Fruit fly (Drosophila melanogaster) whole organism, embryonic: ENCODE measurements around the gene TTLL4A.

Experiments
- Adf1 ChIP-seq: fragments of 200-800 bp; sonication (Bioruptor generic); IDR thresholded peaks from 2 replicates; pipeline ENCODE4 v1.3.6; 2022; ENCODE audit warnings: missing biosample characterization, missing genetic modification characterization
- Atf3 ChIP-seq: fragments of 200-800 bp; sonication (Bioruptor generic); optimal IDR thresholded peaks from 3 replicates; lab custom pipeline; 2016; ENCODE audit warnings: missing biosample characterization, missing genetic modification characterization
- BEAF-32 ChIP-seq: fragments of 200-800 bp; sonication (Bioruptor generic); optimal IDR thresholded peaks from 3 replicates; lab custom pipeline; 2017; ENCODE audit warnings: missing biosample characterization, missing genetic modification characterization, mild to moderate bottlenecking, moderate library complexity, missing genetic modification reagents
- Bdp1 ChIP-seq: fragments of 200-800 bp; sonication (Bioruptor generic); optimal IDR thresholded peaks from 3 replicates; lab custom pipeline; 2016; ENCODE audit warnings: missing biosample characterization, missing genetic modification characterization
- Blimp-1 ChIP-seq: fragments of 200-800 bp; sonication (Bioruptor generic); optimal IDR thresholded peaks from 3 replicates; lab custom pipeline; 2018; ENCODE audit warnings: missing biosample characterization, missing genetic modification characterization, mild to moderate bottlenecking, moderate library complexity, missing genetic modification reagents
- BtbVII ChIP-seq: fragments of 200-800 bp; sonication (Bioruptor generic); optimal IDR thresholded peaks from 3 replicates; lab custom pipeline; 2017; ENCODE audit warnings: missing biosample characterization, mild to moderate bottlenecking, missing genetic modification characterization
- CG10462 ChIP-seq: fragments of 200-800 bp; sonication (Bioruptor generic); optimal IDR thresholded peaks from 2 replicates; lab custom pipeline; 2016; ENCODE audit warnings: missing biosample characterization, missing genetic modification characterization
- CG13296 ChIP-seq: fragments of 200-800 bp; sonication (Bioruptor generic); optimal IDR thresholded peaks from 3 replicates; lab custom pipeline; 2018; ENCODE audit warnings: missing biosample characterization, mild to moderate bottlenecking, missing genetic modification characterization
- CG13775 ChIP-seq: fragments of 200-800 bp; sonication (Bioruptor generic); optimal IDR thresholded peaks from 3 replicates; lab custom pipeline; 2017; ENCODE audit warnings: missing biosample characterization, mild to moderate bottlenecking, missing genetic modification characterization
- CG15479 ChIP-seq: fragments of 200-800 bp; sonication (Bioruptor generic); optimal IDR thresholded peaks from 3 replicates; lab custom pipeline; 2019; ENCODE audit warnings: missing biosample characterization, mild to moderate bottlenecking, missing genetic modification characterization, moderate library complexity
- CG18476 ChIP-seq: fragments of 200-800 bp; sonication (Bioruptor generic); optimal IDR thresholded peaks from 2 replicates; lab custom pipeline; 2016; ENCODE audit warnings: missing biosample characterization, mild to moderate bottlenecking, missing genetic modification characterization
- CG3407 ChIP-seq: fragments of 200-800 bp; sonication (Bioruptor generic); optimal IDR thresholded peaks from 2 replicates; lab custom pipeline; 2018; ENCODE audit warnings: missing biosample characterization, mild to moderate bottlenecking, missing genetic modification characterization
- CG6765 ChIP-seq: fragments of 200-800 bp; sonication (Bioruptor generic); optimal IDR thresholded peaks from 3 replicates; lab custom pipeline; 2017; ENCODE audit warnings: missing biosample characterization, mild to moderate bottlenecking, missing genetic modification characterization
- CG7928 ChIP-seq: fragments of 200-800 bp; sonication (Bioruptor generic); optimal IDR thresholded peaks from 2 replicates; lab custom pipeline; 2017; ENCODE audit warnings: missing biosample characterization, mild to moderate bottlenecking, missing genetic modification characterization
- CrebB ChIP-seq: fragments of 200-800 bp; sonication (Bioruptor generic); optimal IDR thresholded peaks from 3 replicates; lab custom pipeline; 2018; ENCODE audit warnings: missing biosample characterization, mild to moderate bottlenecking, missing genetic modification characterization
- D ChIP-seq, 2 experiments: fragments of 200-800 bp in 1 of 2; fragments of >200 bp in 1 of 2; sonication (Bioruptor generic) in 1 of 2; optimal IDR thresholded peaks; 2 replicates in 1 of 2; 3 replicates in 1 of 2; lab custom pipeline; 2017; ENCODE audit warnings: mild to moderate bottlenecking in 1 of 2, missing biosample characterization in 1 of 2, missing genetic modification characterization in 1 of 2, missing genetic modification reagents in 1 of 2
- Dip3 ChIP-seq: fragments of 200-800 bp; sonication (Bioruptor generic); optimal IDR thresholded peaks from 3 replicates; lab custom pipeline; 2016; ENCODE audit warnings: missing biosample characterization, missing genetic modification characterization
- Dll ChIP-seq: fragments of 200-800 bp; sonication (Bioruptor generic); IDR thresholded peaks from 4 replicates; pipeline ENCODE4 v1.3.6; 2022; ENCODE audit warnings: missing biosample characterization, missing genetic modification characterization; ENCODE audit not compliant: partially characterized antibody
- E2f1 ChIP-seq: fragments of 200-800 bp; sonication (Bioruptor generic); IDR thresholded peaks from 2 replicates; pipeline ENCODE4 v1.3.6; 2022; ENCODE audit warnings: missing biosample characterization, missing genetic modification characterization
- Elba2 ChIP-seq: fragments of 200-800 bp; sonication (Bioruptor generic); optimal IDR thresholded peaks from 3 replicates; lab custom pipeline; 2016; ENCODE audit warnings: missing biosample characterization, missing genetic modification characterization
- HLH4C ChIP-seq: fragments of 200-800 bp; sonication (Bioruptor generic); IDR thresholded peaks from 3 replicates; pipeline ENCODE4 v1.3.6; 2022; ENCODE audit warnings: missing biosample characterization, missing genetic modification characterization; ENCODE audit not compliant: partially characterized antibody
- Hey ChIP-seq: fragments of 200-800 bp; sonication (Bioruptor generic); optimal IDR thresholded peaks from 3 replicates; lab custom pipeline; 2018; ENCODE audit warnings: missing biosample characterization, mild to moderate bottlenecking, missing genetic modification characterization
- HmgD ChIP-seq: fragments of 200-800 bp; sonication (Bioruptor generic); optimal IDR thresholded peaks from 3 replicates; lab custom pipeline; 2016; ENCODE audit warnings: missing biosample characterization, missing genetic modification characterization
- Lhr ChIP-seq: fragments of 200-800 bp; sonication (Bioruptor generic); optimal IDR thresholded peaks from 3 replicates; lab custom pipeline; 2017; ENCODE audit warnings: mild to moderate bottlenecking, missing biosample characterization, missing genetic modification reagents, missing genetic modification characterization
- MESR4 ChIP-seq: fragments of 200-800 bp; sonication (Bioruptor generic); optimal IDR thresholded peaks from 2 replicates; lab custom pipeline; 2018; ENCODE audit warnings: missing biosample characterization, mild to moderate bottlenecking, missing genetic modification characterization, moderate library complexity
- Mad ChIP-seq: fragments of 200-800 bp; sonication (Bioruptor generic); optimal IDR thresholded peaks from 2 replicates; lab custom pipeline; 2016; ENCODE audit warnings: missing biosample characterization, missing genetic modification characterization
- NC2β ChIP-seq: fragments of 200-800 bp; sonication (Bioruptor generic); optimal IDR thresholded peaks from 2 replicates; lab custom pipeline; 2016; ENCODE audit warnings: missing biosample characterization, missing genetic modification characterization
- Scr ChIP-seq: fragments of 200-800 bp; sonication (Bioruptor generic); IDR thresholded peaks from 2 replicates; pipeline ENCODE4 v1.3.6; 2022; ENCODE audit warnings: missing biosample characterization, missing genetic modification characterization; ENCODE audit not compliant: partially characterized antibody
- Trl ChIP-seq, 3 experiments: fragments of >200 bp in 2 of 3; fragments of 200-800 bp in 1 of 3; sonication (Bioruptor generic) in 1 of 3; optimal IDR thresholded peaks; 2 replicates in 1 of 3; 3 replicates in 2 of 3; lab custom pipeline; 2016 to 2017; ENCODE audit warnings: missing biosample characterization in 1 of 3, missing genetic modification characterization in 1 of 3
- Usf ChIP-seq: fragments of 200-800 bp; sonication (Bioruptor generic); optimal IDR thresholded peaks from 2 replicates; lab custom pipeline; 2017; ENCODE audit warnings: missing genotype, missing biosample characterization, missing genetic modification characterization
- cg ChIP-seq: fragments of 200-800 bp; sonication (Bioruptor generic); optimal IDR thresholded peaks from 3 replicates; lab custom pipeline; 2019; ENCODE audit warnings: missing biosample characterization, mild to moderate bottlenecking, missing genetic modification characterization, moderate library complexity
- ci ChIP-seq: fragments of 200-800 bp; sonication (Bioruptor generic); IDR thresholded peaks from 3 replicates; pipeline ENCODE4 v1.3.6; 2022; ENCODE audit warnings: missing biosample characterization, missing genetic modification characterization
- eve ChIP-seq, 2 experiments: fragments of >200 bp; optimal IDR thresholded peaks; 2 replicates each; lab custom pipeline; 2017; ENCODE audit warnings: missing biosample characterization in 2 of 2, missing genetic modification characterization in 2 of 2
- inv ChIP-seq: fragments of 200-800 bp; sonication (Bioruptor generic); IDR thresholded peaks from 2 replicates; pipeline ENCODE4 v1.3.6; 2022; ENCODE audit warnings: missing biosample characterization, missing genetic modification characterization; ENCODE audit not compliant: partially characterized antibody
- klu ChIP-seq: fragments of 200-800 bp; sonication (Bioruptor generic); IDR thresholded peaks from 2 replicates; pipeline ENCODE4 v1.3.6; 2022; ENCODE audit warnings: missing biosample characterization, missing genetic modification characterization
- knrl ChIP-seq: fragments of 200-800 bp; sonication (Bioruptor generic); IDR thresholded peaks from 3 replicates; pipeline ENCODE4 v1.3.6; 2022; ENCODE audit warnings: missing biosample characterization, missing genetic modification characterization; ENCODE audit not compliant: partially characterized antibody
- lilli ChIP-seq: fragments of 200-800 bp; sonication (Bioruptor generic); optimal IDR thresholded peaks from 3 replicates; lab custom pipeline; 2016; ENCODE audit warnings: missing biosample characterization, missing genetic modification characterization
- otp ChIP-seq: fragments of 200-800 bp; sonication (Bioruptor generic); IDR thresholded peaks from 3 replicates; pipeline ENCODE4, ENCODE4 v1.3.6; 2022; ENCODE audit warnings: missing biosample characterization, missing genetic modification characterization
- prd ChIP-seq, 3 experiments: fragments of >200 bp in 2 of 3; fragments of 200-800 bp in 1 of 3; sonication (Bioruptor generic) in 1 of 3; optimal IDR thresholded peaks in 2 of 3; IDR thresholded peaks in 1 of 3; 2 replicates in 2 of 3; 3 replicates in 1 of 3; pipeline versions ENCODE4 v1.3.6 to Lab custom; 2017 to 2022; ENCODE audit warnings: missing biosample characterization in 1 of 3, missing genetic modification characterization in 1 of 3
- rib ChIP-seq: fragments of 200-800 bp; sonication (Bioruptor generic); IDR thresholded peaks from 2 replicates; pipeline ENCODE4 v1.3.6; 2022; ENCODE audit warnings: missing biosample characterization, missing genetic modification characterization
- schlank ChIP-seq: fragments of 200-800 bp; sonication (Bioruptor generic); optimal IDR thresholded peaks from 2 replicates; lab custom pipeline; 2018; ENCODE audit warnings: missing biosample characterization, mild to moderate bottlenecking, missing genetic modification characterization
- tna ChIP-seq: fragments of 200-800 bp; sonication (Bioruptor generic); IDR thresholded peaks from 2 replicates; pipeline ENCODE4 v1.3.6; 2022; ENCODE audit warnings: missing biosample characterization, missing genetic modification characterization; ENCODE audit not compliant: partially characterized antibody
- trem ChIP-seq: fragments of 200-800 bp; optimal IDR thresholded peaks from 3 replicates; lab custom pipeline; 2019; ENCODE audit warnings: missing biosample characterization, mild to moderate bottlenecking, missing genetic modification characterization, moderate library complexity

TTLL4A gene

DNA sequence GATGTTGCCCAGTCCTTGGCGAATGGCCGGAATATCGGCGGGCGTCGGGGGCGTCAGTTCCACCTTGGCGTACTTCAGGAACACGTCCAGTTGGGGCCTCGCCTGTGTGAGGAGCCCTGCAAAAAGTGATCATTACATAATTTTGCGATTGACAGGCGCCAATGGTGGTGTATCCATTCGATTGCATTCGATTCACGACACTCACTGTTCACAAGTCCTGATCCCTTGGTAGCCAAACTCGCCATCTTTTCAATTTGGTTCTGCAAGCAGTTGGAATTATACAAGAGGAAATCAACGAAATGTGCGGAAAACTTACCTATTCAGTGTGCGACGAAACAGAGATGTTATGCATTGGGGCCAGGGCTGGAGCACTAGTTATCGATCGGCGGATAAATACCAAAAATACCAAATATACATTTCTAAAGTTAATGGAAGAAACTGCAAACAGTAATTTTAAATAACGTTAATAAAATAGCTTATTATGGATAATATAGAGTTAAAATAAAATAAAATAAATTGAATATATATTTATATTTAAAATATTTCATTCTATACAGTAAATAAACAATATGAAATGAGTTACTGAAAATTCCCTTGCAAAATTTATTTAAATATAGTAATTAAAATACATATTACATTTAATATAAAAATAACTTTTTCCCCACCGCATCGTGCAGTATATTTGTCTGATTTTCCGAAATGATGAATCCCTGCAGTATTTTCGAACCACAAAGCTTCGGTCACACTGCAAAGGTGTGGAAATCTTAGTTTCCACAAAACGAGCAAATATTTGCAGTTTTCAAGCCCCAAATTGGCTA lies 12.9 kb upstream of the TTLL4A start, which contains the start of the genes ATPsynG and SCAR (continued):
- no peak for TF ChIP-seq Atf3 (GFP tag; lab: Kevin White, UChicago)
- TF ChIP-seq CG7928 (GFP tag; lab: Kevin White, UChicago) = peak; percentile 92
- peak; percentile 30 for TF ChIP-seq trem
- no peak for TF ChIP-seq Lhr (GFP tag; lab: Kevin White, UChicago)
- TF ChIP-seq Elba2 (GFP tag; lab: Kevin White, UChicago) = peak; percentile 50
- TF ChIP-seq BEAF-32 (GFP tag; lab: Kevin White, UChicago) = peak; percentile 14

dm6 chr2L:10976864-10977586 lies 12.2 kb upstream of the TTLL4A start:
- no peak for TF ChIP-seq klu
- no peak for TF ChIP-seq NC2β (GFP tag; lab: Kevin White, UChicago)
- TF ChIP-seq inv (GFP tag; lab: Robert Waterston, UW) = no peak
- no peak for TF ChIP-seq prd (optimal IDR thresholded peaks at IDR 0.05; lab: Kevin White, UChicago)
- peak; percentile 23; the same call in 1 of the 3 replicates for TF ChIP-seq prd (GFP tag; IDR thresholded peaks at IDR 0.05; lab: Robert Waterston, UW)
- TF ChIP-seq Blimp-1 (GFP tag; lab: Kevin White, UChicago) = no peak
- no peak for TF ChIP-seq Bdp1 (GFP tag; lab: Kevin White, UChicago)
- no peak for TF ChIP-seq CG13775 (GFP tag; lab: Kevin White, UChicago)
- TF ChIP-seq Mad (GFP tag; lab: Kevin White, UChicago) = no peak
- TF ChIP-seq lilli (GFP tag; lab: Kevin White, UChicago) = no peak
- no peak for TF ChIP-seq eve (GFP tag; optimal IDR thresholded peaks at IDR 0.05; lab: Kevin White, UChicago)
- TF ChIP-seq HmgD (GFP tag; lab: Kevin White, UChicago) = no peak
- TF ChIP-seq Usf (GFP tag; lab: Kevin White, UChicago) = no peak
- TF ChIP-seq E2f1 (GFP tag; lab: Robert Waterston, UW) = no peak
- TF ChIP-seq CrebB (tag; lab: Kevin White, UChicago) = peak; percentile 0
- no peak for TF ChIP-seq Hey (tag; lab: Kevin White, UChicago)
- TF ChIP-seq Adf1 (GFP tag; lab: Robert Waterston, UW) = peak; percentile 51; the same call in 1 of the 2 replicates
- peak; percentile 90 for TF ChIP-seq cg (GFP tag; lab: Kevin White, UChicago)
- TF ChIP-seq D (optimal IDR thresholded peaks at IDR 0.05; lab: Kevin White, UChicago) = peak; percentile 9
- TF ChIP-seq D (GFP tag; optimal IDR thresholded peaks at IDR 0.05; lab: Kevin White, UChicago) = no peak
- TF ChIP-seq CG13296 (GFP tag; lab: Kevin White, UChicago) = no peak
- no peak for TF ChIP-seq schlank (tag; lab: Kevin White, UChicago)
- no peak for TF ChIP-seq knrl (GFP tag; lab: Robert Waterston, UW)
- no peak for TF ChIP-seq CG18476 (GFP tag; lab: Kevin White, UChicago)
- TF ChIP-seq HLH4C (GFP tag; lab: Robert Waterston, UW) = 0 out of 3 replicates have a peak, but pooled peaks have one; percentile 30
- peak; percentile 32 for TF ChIP-seq CG6765 (GFP tag; lab: Kevin White, UChicago)
- 0 out of 2 replicates have a peak, but pooled peaks have one; percentile 8 for TF ChIP-seq tna (GFP tag; lab: Robert Waterston, UW)
- TF ChIP-seq rib = 0 out of 2 replicates have a peak, but pooled peaks have one; percentile 18
- no peak for TF ChIP-seq otp (GFP tag; lab: Robert Waterston, UW)
- TF ChIP-seq Scr (GFP tag; lab: Robert Waterston, UW) = 0 out of 2 replicates have a peak, but pooled peaks have one; percentile 22
- TF ChIP-seq Dip3 (GFP tag; lab: Kevin White, UChicago) = no peak
- no peak for TF ChIP-seq Trl (optimal IDR thresholded peaks at IDR 0.05; lab: Kevin White, UChicago)
- no peak for TF ChIP-seq Trl (GFP tag; optimal IDR thresholded peaks at IDR 0.05; lab: Kevin White, UChicago)
- TF ChIP-seq CG3407 = no peak
- peak; percentile 92 for TF ChIP-seq MESR4 (GFP tag; lab: Kevin White, UChicago)
- no peak for TF ChIP-seq CG10462
- no peak for TF ChIP-seq BtbVII (GFP tag; lab: Kevin White, UChicago)
- no peak for TF ChIP-seq CG15479 (GFP tag; lab: Kevin White, UChicago)
- peak; percentile 51; the same call in 2 of the 4 replicates for TF ChIP-seq Dll (GFP tag; lab: Robert Waterston, UW)
- peak; percentile 59; the same call in 2 of the 3 replicates for TF ChIP-seq ci (GFP tag; lab: Robert Waterston, UW)
